Worm (Caenorhabditis elegans) whole organism, L2 larva: ENCODE data around the gene sra-37.

Source experiments
- R02D3.7 ChIP-seq: fragments of 150-350 bp; optimal IDR thresholded peaks from 2 replicates; lab custom pipeline; 2014; ENCODE audit warnings: missing biosample characterization, missing genetic modification characterization
- alr-1 ChIP-seq: fragments of 150-350 bp; optimal IDR thresholded peaks from 2 replicates; lab custom pipeline; 2014; ENCODE audit warnings: missing biosample characterization, missing genetic modification characterization
- aly-2 ChIP-seq: fragments of 150-350 bp; optimal IDR thresholded peaks from 2 replicates; lab custom pipeline; 2014; ENCODE audit warnings: missing biosample characterization, missing genetic modification characterization
- ceh-82 ChIP-seq: fragments of 150-350 bp; optimal IDR thresholded peaks from 2 replicates; lab custom pipeline; 2014; ENCODE audit warnings: missing biosample characterization, missing genetic modification characterization
- lsy-2 ChIP-seq, 2 experiments: fragments of 150-350 bp in 1 of 2; sonication (generic microtip) in 1 of 2; optimal IDR thresholded peaks; 2 replicates each; lab custom pipeline; 2014 to 2017; ENCODE audit warnings: missing biosample characterization in 2 of 2, missing genetic modification characterization in 2 of 2
- mdl-1 ChIP-seq, 2 experiments: fragments of 150-350 bp in 1 of 2; sonication (generic microtip) in 1 of 2; optimal IDR thresholded peaks; 2 replicates each; lab custom pipeline; 2017; ENCODE audit warnings: missing biosample characterization in 2 of 2, missing genetic modification characterization in 2 of 2
- nhr-12 ChIP-seq: fragments of 150-350 bp; optimal IDR thresholded peaks from 2 replicates; lab custom pipeline; 2014; ENCODE audit warnings: missing biosample characterization, missing genetic modification characterization
- nhr-23 ChIP-seq: fragments of 150-350 bp; optimal IDR thresholded peaks from 2 replicates; lab custom pipeline; 2014; ENCODE audit warnings: missing biosample characterization, missing genetic modification reagents, missing genetic modification characterization
- sma-9 ChIP-seq, 2 experiments: fragments of 150-350 bp in 1 of 2; sonication (generic microtip) in 1 of 2; optimal IDR thresholded peaks; 2 replicates each; lab custom pipeline; 2014 to 2016; ENCODE audit warnings: missing genetic modification characterization in 2 of 2, mild to moderate bottlenecking in 1 of 2, missing biosample characterization in 1 of 2, missing compliant biosample characterization in 1 of 2, missing genetic modification reagents in 1 of 2, moderate library complexity in 1 of 2
- snpc-4 ChIP-seq: fragments of 150-350 bp; optimal IDR thresholded peaks from 2 replicates; lab custom pipeline; 2014; ENCODE audit warnings: missing biosample characterization, missing genetic modification characterization
- unc-62 ChIP-seq: fragments of 150-350 bp; optimal IDR thresholded peaks from 2 replicates; lab custom pipeline; 2014; ENCODE audit warnings: missing biosample characterization, missing genetic modification reagents, missing genetic modification characterization
- ztf-11 ChIP-seq: sonication (generic microtip); optimal IDR thresholded peaks from 2 replicates; lab custom pipeline; 2017; ENCODE audit warnings: missing biosample characterization, missing genetic modification characterization

ce11 chrX:13939388-13939787, 46.2 kb upstream of the sra-37 start:
- no peak for TF ChIP-seq ceh-82
- TF ChIP-seq alr-1 (tag; lab: Kevin White, UChicago) = no peak
- no peak for TF ChIP-seq mdl-1 (tag; optimal IDR thresholded peaks at IDR 0.05; lab: Kevin White, UChicago)
- no peak for TF ChIP-seq unc-62
- TF ChIP-seq snpc-4 = no peak
- no peak for TF ChIP-seq sma-9 (GFP tag; optimal IDR thresholded peaks at IDR 0.05; lab: Kevin White, UChicago)
- no peak for TF ChIP-seq sma-9 (tag; optimal IDR thresholded peaks at IDR 0.05; lab: Kevin White, UChicago)
- TF ChIP-seq nhr-12 (tag; lab: Kevin White, UChicago) = no peak
- no peak for TF ChIP-seq R02D3.7 (tag; lab: Kevin White, UChicago)
- TF ChIP-seq lsy-2 (tag; optimal IDR thresholded peaks at IDR 0.05; lab: Kevin White, UChicago) = no peak
- no peak for TF ChIP-seq aly-2 (tag; lab: Kevin White, UChicago)
- no peak for TF ChIP-seq ztf-11 (tag; lab: Kevin White, UChicago)
- TF ChIP-seq nhr-23 (tag; lab: Kevin White, UChicago) = no peak
